Fruit fly (Drosophila melanogaster): ENCODE data around the gene CG4661.

- TF ChIP-seq CG8478 (optimal IDR thresholded peaks at IDR 0.05) (no peak), CTCF (optimal IDR thresholded peaks at IDR 0.05) (no peak)
Measured at dm6 chrX:12857622-12858021, at the start of gene CG4661.

Data from S2 (cell line).